Fruit fly (Drosophila melanogaster) whole organism, embryonic: Measurements from ENCODE around the gene CG17564.
A peak's percentile ranks its signal among the peaks of the same experiment; 100 is the strongest.

Source experiments
- Adf1 ChIP-seq: fragments of 200-800 bp; sonication (Bioruptor generic); IDR thresholded peaks from 2 replicates; pipeline ENCODE4 v1.3.6; 2022; ENCODE audit warnings: missing biosample characterization, missing genetic modification characterization
- Aef1 ChIP-seq: fragments of 200-800 bp; sonication (Bioruptor generic); IDR thresholded peaks from 3 replicates; pipeline ENCODE4 v1.3.6; 2022; ENCODE audit warnings: missing biosample characterization, missing genetic modification characterization
- Antp ChIP-seq: fragments of 200-800 bp; sonication (Bioruptor generic); optimal IDR thresholded peaks from 3 replicates; lab custom pipeline; 2016; ENCODE audit warnings: missing biosample characterization, missing genetic modification characterization
- Bteb2 ChIP-seq: fragments of 200-800 bp; sonication (Bioruptor generic); optimal IDR thresholded peaks from 2 replicates; lab custom pipeline; 2016; ENCODE audit warnings: missing biosample characterization, missing genetic modification characterization
- CG10267 ChIP-seq: fragments of 200-800 bp; sonication (Bioruptor generic); optimal IDR thresholded peaks from 2 replicates; lab custom pipeline; 2018; ENCODE audit warnings: missing biosample characterization, mild to moderate bottlenecking, missing genetic modification characterization, moderate library complexity
- CG11504 ChIP-seq: fragments of 200-800 bp; sonication (Bioruptor generic); optimal IDR thresholded peaks from 3 replicates; lab custom pipeline; 2019; ENCODE audit warnings: missing biosample characterization, mild to moderate bottlenecking, missing genetic modification characterization, moderate library complexity
- CG12219 ChIP-seq: fragments of 200-800 bp; sonication (Bioruptor generic); optimal IDR thresholded peaks from 3 replicates; lab custom pipeline; 2018; ENCODE audit warnings: missing biosample characterization, mild to moderate bottlenecking, missing genetic modification characterization
- CG1233 ChIP-seq: fragments of 200-800 bp; sonication (Bioruptor generic); optimal IDR thresholded peaks from 4 replicates; lab custom pipeline; 2018; ENCODE audit warnings: missing biosample characterization, mild to moderate bottlenecking, missing genetic modification characterization
- CG12391 ChIP-seq: fragments of 200-800 bp; sonication (Bioruptor generic); optimal IDR thresholded peaks from 3 replicates; lab custom pipeline; 2018; ENCODE audit warnings: missing biosample characterization, mild to moderate bottlenecking, missing genetic modification characterization, moderate library complexity
- CG14710 ChIP-seq: fragments of 200-800 bp; sonication (Bioruptor generic); optimal IDR thresholded peaks from 3 replicates; lab custom pipeline; 2019; ENCODE audit warnings: missing biosample characterization, mild to moderate bottlenecking, missing genetic modification characterization, moderate library complexity
- CG15514 ChIP-seq: fragments of 200-800 bp; sonication (Bioruptor generic); optimal IDR thresholded peaks from 3 replicates; lab custom pipeline; 2017; ENCODE audit warnings: missing biosample characterization, missing genetic modification characterization, mild to moderate bottlenecking, moderate library complexity, missing genetic modification reagents
- CG16815 ChIP-seq: fragments of 200-800 bp; sonication (Bioruptor generic); optimal IDR thresholded peaks from 3 replicates; lab custom pipeline; 2017; ENCODE audit warnings: missing biosample characterization, mild to moderate bottlenecking, missing genetic modification characterization
- CG17361 ChIP-seq: fragments of 200-800 bp; sonication (Bioruptor generic); IDR thresholded peaks from 3 replicates; pipeline ENCODE4 v1.3.6; 2022; ENCODE audit warnings: missing biosample characterization, missing genetic modification characterization
- CG2202 ChIP-seq: fragments of 200-800 bp; sonication (Bioruptor generic); optimal IDR thresholded peaks from 2 replicates; lab custom pipeline; 2018; ENCODE audit warnings: missing biosample characterization, mild to moderate bottlenecking, missing genetic modification characterization
- CG32772 ChIP-seq: fragments of 200-800 bp; sonication (Bioruptor generic); IDR thresholded peaks from 2 replicates; pipeline ENCODE4 v1.3.6; 2022; ENCODE audit warnings: missing biosample characterization, missing genetic modification characterization
- CG43689 ChIP-seq: fragments of 200-800 bp; sonication (Bioruptor generic); IDR thresholded peaks from 2 replicates; pipeline ENCODE4 v1.3.6; 2022; ENCODE audit warnings: missing biosample characterization, missing genetic modification characterization
- CG4404 ChIP-seq: fragments of 200-800 bp; sonication (Bioruptor generic); IDR thresholded peaks from 2 replicates; pipeline ENCODE4 v1.3.6; 2022; ENCODE audit warnings: missing biosample characterization, missing genetic modification characterization
- CG4820 ChIP-seq: fragments of 200-800 bp; sonication (Bioruptor generic); optimal IDR thresholded peaks from 3 replicates; lab custom pipeline; 2016; ENCODE audit warnings: missing biosample characterization, missing genetic modification characterization
- CG6689 ChIP-seq: fragments of 200-800 bp; sonication (Bioruptor generic); IDR thresholded peaks from 2 replicates; pipeline ENCODE4 v1.3.6; 2022; ENCODE audit warnings: missing biosample characterization, missing genetic modification characterization
- CG9727 ChIP-seq: fragments of 200-800 bp; sonication (Bioruptor generic); optimal IDR thresholded peaks from 3 replicates; lab custom pipeline; 2017; ENCODE audit warnings: missing biosample characterization, mild to moderate bottlenecking, missing genetic modification characterization
- CG9797 ChIP-seq: fragments of 200-800 bp; sonication (Bioruptor generic); optimal IDR thresholded peaks from 3 replicates; lab custom pipeline; 2018; ENCODE audit warnings: missing biosample characterization, mild to moderate bottlenecking, missing genetic modification characterization
- ERR ChIP-seq: fragments of 200-800 bp; sonication (Bioruptor generic); optimal IDR thresholded peaks from 2 replicates; lab custom pipeline; 2016; ENCODE audit warnings: missing biosample characterization, missing genetic modification characterization
- Ets97D ChIP-seq: fragments of 200-800 bp; sonication (Bioruptor generic); optimal IDR thresholded peaks from 3 replicates; lab custom pipeline; 2016; ENCODE audit warnings: missing biosample characterization, missing genetic modification characterization
- HLH54F ChIP-seq: fragments of 200-800 bp; sonication (Bioruptor generic); optimal IDR thresholded peaks from 3 replicates; lab custom pipeline; 2016; ENCODE audit warnings: missing biosample characterization, missing genetic modification characterization
- Mad ChIP-seq: fragments of 200-800 bp; sonication (Bioruptor generic); optimal IDR thresholded peaks from 2 replicates; lab custom pipeline; 2016; ENCODE audit warnings: missing biosample characterization, missing genetic modification characterization
- NK7.1 ChIP-seq: fragments of 200-800 bp; sonication (Bioruptor generic); optimal IDR thresholded peaks from 3 replicates; lab custom pipeline; 2016; ENCODE audit warnings: missing biosample characterization, missing genetic modification characterization
- Oaz ChIP-seq: fragments of 200-800 bp; sonication (Bioruptor generic); IDR thresholded peaks from 2 replicates; pipeline ENCODE4 v1.3.6; 2022; ENCODE audit warnings: missing biosample characterization, missing genetic modification characterization
- Oli ChIP-seq: fragments of 200-800 bp; sonication (Bioruptor generic); optimal IDR thresholded peaks from 2 replicates; lab custom pipeline; 2018; ENCODE audit warnings: missing biosample characterization, mild to moderate bottlenecking, missing genetic modification characterization, moderate library complexity
- Sox102F ChIP-seq: fragments of 200-800 bp; sonication (Bioruptor generic); optimal IDR thresholded peaks from 2 replicates; lab custom pipeline; 2018; ENCODE audit warnings: missing biosample characterization, mild to moderate bottlenecking, missing genetic modification characterization, moderate library complexity
- Spps ChIP-seq: fragments of 200-800 bp; sonication (Bioruptor generic); optimal IDR thresholded peaks from 2 replicates; lab custom pipeline; 2018; ENCODE audit warnings: missing biosample characterization, mild to moderate bottlenecking, missing genetic modification characterization
- Xrp1 ChIP-seq: fragments of 200-800 bp; sonication (Bioruptor generic); IDR thresholded peaks from 2 replicates; pipeline ENCODE4 v1.3.6; 2022; ENCODE audit warnings: missing biosample characterization, missing genetic modification characterization
- aop ChIP-seq: fragments of 200-800 bp; sonication (Bioruptor generic); IDR thresholded peaks from 2 replicates; pipeline ENCODE4 v1.3.6; 2022; ENCODE audit warnings: missing biosample characterization, missing genetic modification characterization
- dimm ChIP-seq: fragments of 200-800 bp; sonication (Bioruptor generic); IDR thresholded peaks from 2 replicates; pipeline ENCODE4 v1.3.6; 2022; ENCODE audit warnings: missing biosample characterization, missing genetic modification characterization
- dmrt99B ChIP-seq: fragments of 200-800 bp; sonication (Bioruptor generic); optimal IDR thresholded peaks from 2 replicates; lab custom pipeline; 2018; ENCODE audit warnings: missing biosample characterization, mild to moderate bottlenecking, missing genetic modification characterization, moderate library complexity
- ems ChIP-seq: fragments of 200-800 bp; sonication (Bioruptor generic); optimal IDR thresholded peaks from 3 replicates; lab custom pipeline; 2016; ENCODE audit warnings: missing biosample characterization, missing genetic modification characterization
- esg ChIP-seq: fragments of 200-800 bp; sonication (Bioruptor generic); conservative IDR thresholded peaks from 2 replicates; pipeline ENCODE4 v1.3.6; 2022; ENCODE audit warnings: missing biosample characterization, missing genetic modification characterization
- lilli ChIP-seq: fragments of 200-800 bp; sonication (Bioruptor generic); optimal IDR thresholded peaks from 3 replicates; lab custom pipeline; 2016; ENCODE audit warnings: missing biosample characterization, missing genetic modification characterization
- lov ChIP-seq, 2 experiments: fragments of 200-800 bp in 1 of 2; fragments of >200 bp in 1 of 2; sonication (Bioruptor generic) in 1 of 2; IDR thresholded peaks in 1 of 2; optimal IDR thresholded peaks in 1 of 2; 2 replicates in 1 of 2; 3 replicates in 1 of 2; pipeline versions ENCODE4 v1.3.6 to Lab custom; 2017 to 2022; ENCODE audit warnings: missing biosample characterization in 1 of 2, missing genetic modification characterization in 1 of 2
- oc ChIP-seq: fragments of 200-800 bp; sonication (Bioruptor generic); optimal IDR thresholded peaks from 2 replicates; lab custom pipeline; 2018; ENCODE audit warnings: missing biosample characterization, mild to moderate bottlenecking, missing genetic modification characterization, moderate library complexity
- onecut ChIP-seq: fragments of 200-800 bp; sonication (Bioruptor generic); IDR thresholded peaks from 2 replicates; pipeline ENCODE4 v1.3.6; 2022; ENCODE audit warnings: missing biosample characterization, missing genetic modification characterization
- phol ChIP-seq: fragments of 200-800 bp; sonication (Bioruptor generic); optimal IDR thresholded peaks from 3 replicates; lab custom pipeline; 2018; ENCODE audit warnings: missing biosample characterization, mild to moderate bottlenecking, missing genetic modification characterization, moderate library complexity
- prd ChIP-seq, 3 experiments: fragments of >200 bp in 2 of 3; fragments of 200-800 bp in 1 of 3; sonication (Bioruptor generic) in 1 of 3; optimal IDR thresholded peaks in 2 of 3; IDR thresholded peaks in 1 of 3; 2 replicates in 2 of 3; 3 replicates in 1 of 3; pipeline versions ENCODE4 v1.3.6 to Lab custom; 2017 to 2022; ENCODE audit warnings: missing biosample characterization in 1 of 3, missing genetic modification characterization in 1 of 3
- sob ChIP-seq: fragments of 200-800 bp; sonication (Bioruptor generic); IDR thresholded peaks from 2 replicates; pipeline ENCODE4 v1.3.6; 2022; ENCODE audit warnings: missing biosample characterization, missing genetic modification characterization
- sqz ChIP-seq: fragments of 200-800 bp; sonication (Bioruptor generic); optimal IDR thresholded peaks from 3 replicates; lab custom pipeline; 2018; ENCODE audit warnings: missing biosample characterization, mild to moderate bottlenecking, missing genetic modification characterization
- tin ChIP-seq: fragments of 200-800 bp; sonication (Bioruptor generic); optimal IDR thresholded peaks from 3 replicates; lab custom pipeline; 2016; ENCODE audit warnings: missing biosample characterization, missing genetic modification characterization
- trem ChIP-seq: fragments of 200-800 bp; optimal IDR thresholded peaks from 3 replicates; lab custom pipeline; 2019; ENCODE audit warnings: missing biosample characterization, mild to moderate bottlenecking, missing genetic modification characterization, moderate library complexity
- yki ChIP-seq: fragments of >200 bp; optimal IDR thresholded peaks from 3 replicates; lab custom pipeline; 2018
- zen ChIP-seq: fragments of 200-800 bp; sonication (Bioruptor generic); optimal IDR thresholded peaks from 3 replicates; lab custom pipeline; 2018; ENCODE audit warnings: missing biosample characterization, mild to moderate bottlenecking, missing genetic modification characterization, moderate library complexity
- zen2 ChIP-seq: fragments of 200-800 bp; sonication (Bioruptor generic); IDR thresholded peaks from 3 replicates; pipeline ENCODE4 v1.3.6; 2022; ENCODE audit warnings: missing biosample characterization, missing genetic modification characterization; ENCODE audit not compliant: partially characterized antibody
- zfh2 ChIP-seq: fragments of 200-800 bp; sonication (Bioruptor generic); optimal IDR thresholded peaks from 2 replicates; lab custom pipeline; 2016; ENCODE audit warnings: missing biosample characterization, missing genetic modification characterization

Gene CG17564

DNA sequence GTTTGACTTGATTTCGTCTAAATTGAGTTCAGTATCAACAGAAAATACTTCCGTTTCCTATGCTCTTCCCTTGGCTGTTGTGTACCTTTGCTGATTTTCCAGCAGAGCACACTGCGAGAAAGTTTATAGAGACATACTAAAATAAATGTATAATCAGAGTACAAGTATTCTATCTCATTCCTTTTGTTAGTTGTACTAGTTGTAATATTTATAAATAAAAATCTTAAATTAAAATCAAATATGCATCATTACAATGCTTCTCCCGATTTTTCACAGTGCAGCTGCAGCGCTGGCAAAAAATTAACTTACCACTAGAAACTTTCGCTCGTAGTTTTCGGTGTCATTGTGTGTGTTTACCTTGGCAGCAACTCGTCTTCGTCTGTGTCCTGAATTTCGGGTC is 35.3 kb upstream of the CG17564 start (continued):
- TF ChIP-seq phol (tag; lab: Kevin White, UChicago), result peak; percentile 76
- peak; percentile 71 for TF ChIP-seq CG10267 (tag; lab: Kevin White, UChicago)
- no peak for TF ChIP-seq ERR (GFP tag; lab: Kevin White, UChicago)
- peak; percentile 42 for TF ChIP-seq ems (GFP tag; lab: Kevin White, UChicago)
- peak; percentile 59 for TF ChIP-seq Oli (tag; lab: Kevin White, UChicago)
- TF ChIP-seq Aef1 (GFP tag; lab: Robert Waterston, UW), result peak; percentile 38; the same call in 2 of the 3 replicates
- peak; percentile 29 for TF ChIP-seq Bteb2 (GFP tag; lab: Kevin White, UChicago)
- TF ChIP-seq onecut (GFP tag; lab: Robert Waterston, UW), result peak; percentile 25; the same call in 1 of the 2 replicates
- TF ChIP-seq CG32772, result peak; percentile 64
- peak; percentile 21 for TF ChIP-seq CG12219
- TF ChIP-seq sqz (GFP tag; lab: Kevin White, UChicago), result peak; percentile 12
- peak; percentile 25 for TF ChIP-seq HLH54F (GFP tag; lab: Kevin White, UChicago)
- TF ChIP-seq CG4820 (GFP tag; lab: Kevin White, UChicago), result peak; percentile 48
- no peak for TF ChIP-seq Adf1 (GFP tag; lab: Robert Waterston, UW)
- peak; percentile 20 for TF ChIP-seq zfh2 (GFP tag; lab: Kevin White, UChicago)
- peak; percentile 75 for TF ChIP-seq dmrt99B (tag; lab: Kevin White, UChicago)
- TF ChIP-seq NK7.1 (GFP tag; lab: Kevin White, UChicago), result no peak
- TF ChIP-seq yki (lab: Kevin White, UChicago), result no peak
- TF ChIP-seq CG4404 (GFP tag; lab: Robert Waterston, UW), result peak; percentile 73
- peak; percentile 62 for TF ChIP-seq CG11504
- TF ChIP-seq CG17361 (GFP tag; lab: Robert Waterston, UW), result peak; percentile 68; the same call in 2 of the 3 replicates
- TF ChIP-seq Spps (tag; lab: Kevin White, UChicago), result peak; percentile 46
- peak; percentile 52 for TF ChIP-seq lilli (GFP tag; lab: Kevin White, UChicago)
- TF ChIP-seq zen (tag; lab: Kevin White, UChicago), result peak; percentile 89
- TF ChIP-seq dimm, result no peak
- no peak for TF ChIP-seq Antp (GFP tag; lab: Kevin White, UChicago)
- TF ChIP-seq Ets97D (GFP tag; lab: Kevin White, UChicago), result peak; percentile 19
- TF ChIP-seq esg (GFP tag; lab: Robert Waterston, UW), result peak; percentile 55
- TF ChIP-seq Sox102F (GFP tag; lab: Kevin White, UChicago), result peak; percentile 57
- TF ChIP-seq Mad (GFP tag; lab: Kevin White, UChicago), result peak; percentile 47
- peak; percentile 24 for TF ChIP-seq tin (GFP tag; lab: Kevin White, UChicago)
- peak; percentile 47 for TF ChIP-seq CG1233
- TF ChIP-seq trem, result peak; percentile 69
- TF ChIP-seq lov (optimal IDR thresholded peaks at IDR 0.05; lab: Kevin White, UChicago), result no peak
- TF ChIP-seq lov (GFP tag; IDR thresholded peaks at IDR 0.05; lab: Robert Waterston, UW), result no peak; the same call in 2 of the 3 replicates
- peak; percentile 2 for TF ChIP-seq CG15514 (GFP tag; lab: Kevin White, UChicago)
- peak; percentile 77 for TF ChIP-seq CG9727 (GFP tag; lab: Kevin White, UChicago)
- no peak for TF ChIP-seq zen2 (GFP tag; lab: Robert Waterston, UW)
- no peak for TF ChIP-seq CG43689 (GFP tag; lab: Robert Waterston, UW)
- no peak for TF ChIP-seq prd (optimal IDR thresholded peaks at IDR 0.05; lab: Kevin White, UChicago)
- peak; percentile 91 for TF ChIP-seq prd (GFP tag; IDR thresholded peaks at IDR 0.05; lab: Robert Waterston, UW)
- TF ChIP-seq Oaz (GFP tag; lab: Robert Waterston, UW), result no peak
- peak; percentile 65 for TF ChIP-seq CG12391 (tag; lab: Kevin White, UChicago)
- TF ChIP-seq sob (GFP tag; lab: Robert Waterston, UW), result peak; percentile 56; the same call in 1 of the 2 replicates
- no peak for TF ChIP-seq oc (tag; lab: Kevin White, UChicago)
- peak; percentile 76 for TF ChIP-seq CG6689 (GFP tag; lab: Robert Waterston, UW)
- TF ChIP-seq aop (GFP tag; lab: Robert Waterston, UW), result no peak
- peak; percentile 53 for TF ChIP-seq CG16815 (GFP tag; lab: Kevin White, UChicago)
- TF ChIP-seq Xrp1 (GFP tag; lab: Robert Waterston, UW), result peak; percentile 82
- no peak for TF ChIP-seq CG9797 (GFP tag; lab: Kevin White, UChicago)
- TF ChIP-seq CG2202 (tag; lab: Kevin White, UChicago), result peak; percentile 47
- peak; percentile 63 for TF ChIP-seq CG14710 (tag; lab: Kevin White, UChicago)
